Fruit fly (Drosophila melanogaster): Measurements from ENCODE around the gene CG33688.

The CG33688 gene

dm6 chr3L:16151742-16152141 lies 47.3 kb upstream of the CG33688 start:
- TF ChIP-seq pan (optimal IDR thresholded peaks at IDR 0.05): no peak
- TF ChIP-seq pan (GFP tag; optimal IDR thresholded peaks at IDR 0.05 in 1 of 2, IDR thresholded peaks at IDR 0.05 in 1 of 2): peak in 1 of 2 experiments; percentile 17
- no peak for TF ChIP-seq Rfx (GFP tag; IDR thresholded peaks at IDR 0.05)
- TF ChIP-seq CG3838 (GFP tag; optimal IDR thresholded peaks at IDR 0.05): no peak
- TF ChIP-seq E2f1 (GFP tag; IDR thresholded peaks at IDR 0.05): no peak
- TF ChIP-seq Drgx (GFP tag; IDR thresholded peaks at IDR 0.05): peak; percentile 15; the same call in 1 of the 2 replicates
- TF ChIP-seq pzg (GFP tag; optimal IDR thresholded peaks at IDR 0.05): no peak
- TF ChIP-seq CG11093 (GFP tag; IDR thresholded peaks at IDR 0.05): no peak
- TF ChIP-seq tin (GFP tag; optimal IDR thresholded peaks at IDR 0.05): no peak
- TF ChIP-seq CG10366 (GFP tag; IDR thresholded peaks at IDR 0.05): no peak
- TF ChIP-seq CG13894 (tag; optimal IDR thresholded peaks at IDR 0.05): peak; percentile 18
- TF ChIP-seq CG12769 (tag; optimal IDR thresholded peaks at IDR 0.05): peak; percentile 71
- TF ChIP-seq CG3163 (GFP tag; optimal IDR thresholded peaks at IDR 0.05): no peak
- TF ChIP-seq gcm (GFP tag; optimal IDR thresholded peaks at IDR 0.05): no peak
- TF ChIP-seq CG8290 (GFP tag; optimal IDR thresholded peaks at IDR 0.05): no peak
- peak in 1 of 2 experiments; percentile 9 for TF ChIP-seq CG8290 (tag; optimal IDR thresholded peaks at IDR 0.05)
- TF ChIP-seq odd (GFP tag; optimal IDR thresholded peaks at IDR 0.05): no peak
- TF ChIP-seq Bdp1 (GFP tag; optimal IDR thresholded peaks at IDR 0.05): no peak
- peak; percentile 20 for TF ChIP-seq cwo (GFP tag; optimal IDR thresholded peaks at IDR 0.05)
- peak; percentile 76 for TF ChIP-seq Med (GFP tag)
- TF ChIP-seq Taf1 (GFP tag; IDR thresholded peaks at IDR 0.05): no peak

dm6 chr3L:16153089-16153488 lies 45.9 kb upstream of the CG33688 start:
- TF ChIP-seq CG12104 (GFP tag; optimal IDR thresholded peaks at IDR 0.05) (no peak), nom (GFP tag; optimal IDR thresholded peaks at IDR 0.05) (peak; percentile 64), Drgx (GFP tag; IDR thresholded peaks at IDR 0.05) (peak; percentile 54; the same call in 1 of the 2 replicates), bsh (GFP tag; optimal IDR thresholded peaks at IDR 0.05) (peak in 1 of 2 experiments; percentile 10), zf30C (GFP tag; optimal IDR thresholded peaks at IDR 0.05) (no peak)

dm6 chr3L:16153650-16154049 lies 45.4 kb upstream of the CG33688 start:
- peak in 1 of 2 experiments; percentile 1 for TF ChIP-seq Pdp1 (GFP tag; optimal IDR thresholded peaks at IDR 0.05)
- peak in 1 of 2 experiments; percentile 55 for TF ChIP-seq eve (GFP tag; optimal IDR thresholded peaks at IDR 0.05)
- TF ChIP-seq CG7372 (GFP tag; IDR thresholded peaks at IDR 0.05): peak; percentile 74; the same call in 1 of the 2 replicates
- no peak for TF ChIP-seq CG6654 (GFP tag; optimal IDR thresholded peaks at IDR 0.05)

dm6 chr3L:16155547-16155946 lies 43.5 kb upstream of the CG33688 start:
- TF ChIP-seq onecut (GFP tag; IDR thresholded peaks at IDR 0.05): peak; percentile 56
- no peak for TF ChIP-seq Ets65A (GFP tag)
- TF ChIP-seq pan (optimal IDR thresholded peaks at IDR 0.05): no peak
- TF ChIP-seq pan (GFP tag; optimal IDR thresholded peaks at IDR 0.05 in 1 of 2, IDR thresholded peaks at IDR 0.05 in 1 of 2): peak in 1 of 2 experiments; percentile 62
- no peak for TF ChIP-seq gfzf (GFP tag; optimal IDR thresholded peaks at IDR 0.05)
- no peak for TF ChIP-seq grau (tag; optimal IDR thresholded peaks at IDR 0.05)
- TF ChIP-seq CG10267 (tag; optimal IDR thresholded peaks at IDR 0.05): no peak
- no peak for TF ChIP-seq CG9876 (GFP tag; optimal IDR thresholded peaks at IDR 0.05)
- peak; percentile 40 for TF ChIP-seq Med (GFP tag)
- peak; percentile 52; the same call in 1 of the 2 replicates for TF ChIP-seq CG10321 (GFP tag; IDR thresholded peaks at IDR 0.05)
- no peak for TF ChIP-seq mam (GFP tag; optimal IDR thresholded peaks at IDR 0.05)
- no peak for TF ChIP-seq sna (GFP tag; IDR thresholded peaks at IDR 0.05; ENCODE audit: partially characterized antibody)

All from whole organism, embryonic.